Worm (Caenorhabditis elegans) whole organism, L1 larva: ENCODE data around the gene F22H10.1.

Experiments used
- ceh-63 ChIP-seq: fragments of 200-800 bp; sonication (Bioruptor generic); optimal IDR thresholded peaks from 2 replicates; lab custom pipeline; 2018; ENCODE audit warnings: mild to moderate bottlenecking, missing genetic modification characterization, missing compliant biosample characterization
- lin-13 ChIP-seq: fragments of 150-350 bp; optimal IDR thresholded peaks from 2 replicates; lab custom pipeline; 2014; ENCODE audit warnings: missing biosample characterization, missing genetic modification reagents, missing genetic modification characterization
- rnt-1 ChIP-seq: sonication (generic microtip); optimal IDR thresholded peaks from 2 replicates; lab custom pipeline; 2016; ENCODE audit warnings: mild to moderate bottlenecking, missing genetic modification characterization, moderate library complexity, missing compliant biosample characterization
- sptf-1 ChIP-seq: fragments of 150-350 bp; optimal IDR thresholded peaks from 2 replicates; lab custom pipeline; 2014; ENCODE audit warnings: missing biosample characterization, missing genetic modification characterization
- unc-130 ChIP-seq: fragments of 150-350 bp; optimal IDR thresholded peaks from 2 replicates; lab custom pipeline; 2017; ENCODE audit warnings: missing biosample characterization, missing genetic modification characterization, inconsistent platforms
- unc-62 ChIP-seq: fragments of 150-350 bp; optimal IDR thresholded peaks from 2 replicates; lab custom pipeline; 2014; ENCODE audit warnings: missing biosample characterization, missing genetic modification reagents, missing genetic modification characterization
- vab-15 ChIP-seq: sonication (generic microtip); optimal IDR thresholded peaks from 2 replicates; lab custom pipeline; 2017; ENCODE audit warnings: missing genotype, mild to moderate bottlenecking, missing genetic modification characterization, missing compliant biosample characterization

DNA sequence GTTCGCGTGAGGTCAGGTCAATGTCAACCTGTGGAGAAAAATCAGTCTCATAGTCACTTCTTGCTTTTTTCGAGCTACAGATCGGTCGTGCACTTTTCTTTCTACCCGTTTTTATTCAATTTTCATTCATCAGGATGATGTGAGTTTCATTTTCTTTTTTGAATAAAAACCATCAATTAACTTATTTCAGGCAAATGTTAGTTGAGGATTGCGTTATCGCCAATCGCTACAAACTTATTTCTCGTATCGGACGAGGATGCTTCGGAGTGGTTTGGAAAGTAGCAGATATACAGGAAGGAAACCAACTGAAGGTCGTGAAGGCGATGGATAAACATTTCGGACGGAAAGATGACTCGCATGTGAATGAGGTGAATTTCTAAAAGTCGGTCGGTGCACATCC lies at the start of gene F22H10.1:
- TF ChIP-seq rnt-1 (tag; lab: Kevin White, UChicago) (no peak), unc-62 (GFP tag; lab: Kevin White, UChicago) (no peak), lin-13 (no peak), unc-130 (tag; lab: Kevin White, UChicago) (no peak), sptf-1 (tag; lab: Kevin White, UChicago) (no peak), vab-15 (tag; lab: Kevin White, UChicago) (no peak), ceh-63 (no peak)
